Fruit fly (Drosophila melanogaster) whole organism, adult: ENCODE measurements around the gene pie.

ENCODE experiments used
- CG11617 ChIP-seq: fragments of 200-800 bp; sonication (Bioruptor generic); optimal IDR thresholded peaks from 2 replicates; lab custom pipeline; 2017; ENCODE audit warnings: mild to moderate bottlenecking, missing biosample characterization, missing genetic modification reagents, missing genetic modification characterization
- CG12768 ChIP-seq: fragments of 200-800 bp; sonication (Bioruptor generic); optimal IDR thresholded peaks from 2 replicates; lab custom pipeline; 2017; ENCODE audit warnings: missing biosample characterization, missing genetic modification characterization, mild to moderate bottlenecking, moderate library complexity, missing genetic modification reagents
- CG14711 ChIP-seq: fragments of 200-800 bp; sonication (Bioruptor generic); optimal IDR thresholded peaks from 2 replicates; lab custom pipeline; 2018; ENCODE audit warnings: missing biosample characterization, mild to moderate bottlenecking, missing genetic modification characterization, moderate library complexity
- CG1620 ChIP-seq: fragments of 200-800 bp; sonication (Bioruptor generic); optimal IDR thresholded peaks from 2 replicates; lab custom pipeline; 2016; ENCODE audit warnings: missing biosample characterization, missing genetic modification characterization
- CG33017 ChIP-seq: fragments of 200-800 bp; sonication (Bioruptor generic); optimal IDR thresholded peaks from 2 replicates; lab custom pipeline; 2018; ENCODE audit warnings: missing biosample characterization, mild to moderate bottlenecking, missing genetic modification characterization, moderate library complexity
- CG5204 ChIP-seq: fragments of 200-800 bp; sonication (Bioruptor generic); optimal IDR thresholded peaks from 2 replicates; lab custom pipeline; 2016; ENCODE audit warnings: missing biosample characterization, missing genetic modification characterization
- CG7045 ChIP-seq: fragments of 200-800 bp; sonication (Bioruptor generic); optimal IDR thresholded peaks from 2 replicates; lab custom pipeline; 2017; ENCODE audit warnings: missing biosample characterization, mild to moderate bottlenecking, missing genetic modification characterization
- CG7101 ChIP-seq: fragments of 200-800 bp; sonication (Bioruptor generic); optimal IDR thresholded peaks from 2 replicates; lab custom pipeline; 2018; ENCODE audit warnings: missing biosample characterization, mild to moderate bottlenecking, missing genetic modification characterization, moderate library complexity
- Clk ChIP-seq: fragments of 200-800 bp; sonication (Bioruptor generic); optimal IDR thresholded peaks from 2 replicates; lab custom pipeline; 2017; ENCODE audit warnings: missing biosample characterization, missing genetic modification characterization
- Crg-1 ChIP-seq: fragments of 200-800 bp; sonication (Bioruptor generic); optimal IDR thresholded peaks from 2 replicates; lab custom pipeline; 2016; ENCODE audit warnings: missing biosample characterization, missing genetic modification characterization
- Hr96 ChIP-seq: fragments of 200-800 bp; sonication (Bioruptor generic); optimal IDR thresholded peaks from 2 replicates; lab custom pipeline; 2016; ENCODE audit warnings: missing biosample characterization, missing genetic modification characterization
- Mnt ChIP-seq: fragments of 200-800 bp; sonication (Bioruptor generic); optimal IDR thresholded peaks from 2 replicates; lab custom pipeline; 2016; ENCODE audit warnings: missing biosample characterization, mild to moderate bottlenecking, missing genetic modification characterization
- bab1 ChIP-seq: fragments of 200-800 bp; sonication (Bioruptor generic); optimal IDR thresholded peaks from 3 replicates; lab custom pipeline; 2019; ENCODE audit warnings: missing biosample characterization, mild to moderate bottlenecking, missing genetic modification characterization, moderate library complexity
- cic ChIP-seq: fragments of 200-800 bp; sonication (Bioruptor generic); optimal IDR thresholded peaks from 2 replicates; lab custom pipeline; 2017; ENCODE audit warnings: missing biosample characterization, mild to moderate bottlenecking, missing genetic modification characterization, moderate library complexity
- cnc ChIP-seq, 2 experiments: fragments of >200 bp; optimal IDR thresholded peaks; 2 replicates each; lab custom pipeline; 2017
- kay ChIP-seq: fragments of 200-800 bp; sonication (Bioruptor generic); peaks from one replicate; lab custom pipeline; 2016; ENCODE audit warnings: missing biosample characterization, missing genetic modification characterization, borderline replicate concordance
- ovo ChIP-seq: fragments of 200-800 bp; sonication (Bioruptor generic); optimal IDR thresholded peaks from 2 replicates; lab custom pipeline; 2016; ENCODE audit warnings: missing biosample characterization, missing genetic modification characterization
- pad ChIP-seq: fragments of 200-800 bp; sonication (Bioruptor generic); optimal IDR thresholded peaks from 3 replicates; lab custom pipeline; 2017; ENCODE audit warnings: missing biosample characterization, missing genetic modification characterization, mild to moderate bottlenecking, moderate library complexity, missing genetic modification reagents
- tj ChIP-seq: fragments of 200-800 bp; sonication (Bioruptor generic); optimal IDR thresholded peaks from 3 replicates; lab custom pipeline; 2017; ENCODE audit warnings: missing biosample characterization, mild to moderate bottlenecking, missing genetic modification characterization, moderate library complexity
- toe ChIP-seq: fragments of 200-800 bp; sonication (Bioruptor generic); optimal IDR thresholded peaks from 2 replicates; lab custom pipeline; 2016; ENCODE audit warnings: missing biosample characterization, missing genetic modification characterization

Gene pie

DNA sequence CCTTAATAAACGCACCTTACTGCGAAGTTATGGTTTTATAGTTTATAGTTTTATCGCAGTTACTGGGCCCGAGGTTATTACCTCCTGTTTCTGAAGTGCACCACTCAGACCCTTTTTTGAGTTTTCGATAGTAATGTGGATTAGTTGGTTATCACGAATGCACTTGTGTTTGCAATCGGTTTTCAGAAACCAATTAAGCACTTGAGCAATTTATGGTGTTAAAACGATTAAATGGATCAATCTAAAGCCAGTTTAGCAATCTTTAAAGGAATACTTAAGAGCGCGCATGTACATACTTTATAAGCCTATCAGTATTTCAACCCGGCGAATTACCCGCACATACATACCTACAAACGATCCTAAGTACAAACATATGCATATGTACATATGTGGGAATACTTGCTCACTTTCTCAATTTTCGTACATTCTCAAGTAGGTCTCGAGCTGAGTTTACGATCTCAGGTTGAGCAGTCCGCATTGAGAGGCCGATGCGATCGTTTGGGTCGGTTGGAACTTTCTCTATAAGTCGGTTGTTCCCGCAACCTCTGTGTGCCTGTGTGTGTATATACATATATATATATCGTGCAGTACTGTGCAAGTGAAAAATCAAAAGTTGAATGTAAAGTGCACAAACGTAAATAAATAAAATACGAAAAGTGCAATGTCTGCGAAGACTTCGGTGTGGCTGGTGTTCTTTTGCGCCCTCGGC is 34.8 kb upstream of the pie start, which contains the start of the genes LManI and LManII:
LManI (minus strand) TSS at position 51 of the 709 bp plus-strand sequence.
LManII (plus strand) TSS at position 468 of the 709 bp plus-strand sequence.
- no peak for TF ChIP-seq pad
- TF ChIP-seq CG33017 (tag; lab: Kevin White, UChicago), result peak; percentile 9
- TF ChIP-seq CG7045, result no peak
- no peak for TF ChIP-seq toe
- TF ChIP-seq CG14711 (tag; lab: Kevin White, UChicago), result no peak
- peak; percentile 9 for TF ChIP-seq Mnt (GFP tag; lab: Kevin White, UChicago)
- TF ChIP-seq kay (GFP tag; lab: Kevin White, UChicago), result peak; percentile 70
- TF ChIP-seq tj, result peak; percentile 73
- no peak for TF ChIP-seq Clk (GFP tag; lab: Kevin White, UChicago)
- no peak for TF ChIP-seq Crg-1 (GFP tag; lab: Kevin White, UChicago)
- TF ChIP-seq cic (GFP tag; lab: Kevin White, UChicago), result peak; percentile 34
- TF ChIP-seq CG5204, result no peak
- TF ChIP-seq CG1620 (GFP tag; lab: Kevin White, UChicago), result no peak
- peak; percentile 12 for TF ChIP-seq CG12768
- TF ChIP-seq Hr96 (GFP tag; lab: Kevin White, UChicago), result no peak
- no peak for TF ChIP-seq ovo
- no peak for TF ChIP-seq CG7101
- no peak for TF ChIP-seq bab1 (GFP tag; lab: Kevin White, UChicago)
- no peak for TF ChIP-seq CG11617 (GFP tag; lab: Kevin White, UChicago)
- no peak for TF ChIP-seq cnc (optimal IDR thresholded peaks at IDR 0.05; lab: Kevin White, UChicago)

DNA sequence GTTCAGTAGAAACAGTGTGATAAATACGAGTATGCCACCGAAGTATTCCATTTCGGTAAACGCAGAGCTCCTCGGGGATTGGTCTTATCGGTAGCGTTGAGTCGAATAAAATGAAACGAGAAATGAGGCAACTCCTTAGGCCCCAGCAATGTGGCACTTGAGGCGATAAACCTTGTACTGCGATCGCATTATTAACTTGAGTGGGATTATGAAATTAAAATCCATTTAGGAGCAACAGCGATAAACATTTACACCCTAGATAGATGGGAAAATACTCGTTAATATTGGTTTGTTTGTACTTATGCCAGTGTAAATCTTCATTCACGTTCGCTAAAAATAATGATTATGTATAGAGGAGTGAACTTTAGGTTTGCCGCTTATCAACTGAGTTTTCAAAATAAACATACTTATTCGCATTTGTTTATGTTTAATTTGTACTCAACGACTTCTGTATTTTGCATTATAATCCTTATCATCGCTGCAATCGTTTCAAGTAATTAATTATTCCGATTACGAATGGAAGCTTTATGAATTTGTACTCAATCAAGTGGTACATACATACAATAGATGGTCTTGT is 33.5 kb upstream of the pie start:
- TF ChIP-seq CG5204, result no peak
- TF ChIP-seq kay (GFP tag; lab: Kevin White, UChicago), result no peak
- TF ChIP-seq CG11617 (GFP tag; lab: Kevin White, UChicago), result no peak
- TF ChIP-seq CG33017 (tag; lab: Kevin White, UChicago), result no peak
- no peak for TF ChIP-seq Mnt (GFP tag; lab: Kevin White, UChicago)
- no peak for TF ChIP-seq CG7101
- TF ChIP-seq cic (GFP tag; lab: Kevin White, UChicago), result peak; percentile 52

DNA sequence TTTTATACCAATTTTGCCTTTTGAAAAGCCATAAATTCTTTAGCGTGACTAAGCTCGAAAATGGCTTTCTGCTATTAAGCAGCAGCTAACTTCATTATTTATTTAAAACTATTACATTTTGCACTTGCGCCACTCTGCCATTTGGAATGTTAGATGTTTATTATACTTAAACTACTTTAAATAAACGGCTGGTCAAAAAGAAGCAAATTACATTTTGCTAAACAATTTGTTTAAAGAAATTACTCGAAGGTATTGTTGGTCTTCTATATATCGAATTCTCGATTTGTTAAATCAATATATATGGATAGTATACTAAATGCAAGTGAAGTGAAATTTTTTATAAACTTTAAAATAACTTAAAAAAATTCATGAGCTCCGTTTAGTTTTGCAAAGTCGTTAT is 29.7 kb upstream of the pie start, which contains the start of gene ppk10:
ppk10 (minus strand) TSS at position 101 of the 400 bp plus-strand sequence.
- TF ChIP-seq CG12768 (no peak), CG1620 (GFP tag; lab: Kevin White, UChicago) (no peak), tj (no peak), Clk (GFP tag; lab: Kevin White, UChicago) (no peak), CG5204 (no peak), CG11617 (GFP tag; lab: Kevin White, UChicago) (no peak), Hr96 (GFP tag; lab: Kevin White, UChicago) (no peak), pad (no peak), CG14711 (tag; lab: Kevin White, UChicago) (no peak), CG33017 (tag; lab: Kevin White, UChicago) (no peak), toe (no peak), Mnt (GFP tag; lab: Kevin White, UChicago) (no peak), kay (GFP tag; lab: Kevin White, UChicago) (no peak), cic (GFP tag; lab: Kevin White, UChicago) (no peak), ovo (no peak), CG7045 (no peak), cnc (optimal IDR thresholded peaks at IDR 0.05; lab: Kevin White, UChicago) (no peak), bab1 (GFP tag; lab: Kevin White, UChicago) (no peak)

DNA sequence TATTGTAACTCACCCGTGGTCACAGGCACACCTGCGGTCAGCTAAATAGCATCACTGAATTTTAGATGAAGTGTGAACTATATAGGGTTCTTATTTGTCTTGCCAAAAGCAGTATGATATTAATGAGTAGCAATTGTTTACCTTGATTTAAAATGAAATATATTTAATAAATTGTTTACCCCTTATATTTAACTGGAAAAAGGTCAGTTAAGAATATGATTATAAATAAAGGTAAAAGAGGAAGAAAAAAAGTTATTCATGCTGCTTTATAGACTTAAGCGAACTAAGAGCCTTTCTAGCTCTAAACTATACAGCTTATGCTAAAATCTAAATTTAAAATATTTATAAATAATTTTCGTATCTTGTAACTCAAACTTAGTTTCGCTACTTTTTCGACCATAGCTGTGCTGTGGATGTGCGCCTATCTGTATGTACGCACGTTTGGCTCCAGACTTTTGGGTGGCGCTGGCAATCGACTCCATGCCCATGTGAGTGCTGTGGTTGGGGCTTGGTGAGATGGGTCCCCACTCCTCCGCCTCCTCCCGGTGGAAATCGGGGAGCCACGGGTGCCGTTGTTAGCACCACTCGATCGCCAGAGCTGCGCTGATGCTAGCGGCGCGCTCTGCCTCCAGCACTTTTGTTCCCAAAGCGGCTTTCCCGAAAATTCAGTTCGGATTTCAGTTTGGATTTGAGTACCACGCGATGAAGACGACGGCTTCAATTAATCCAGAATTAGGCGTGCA is 19.6 kb upstream of the pie start, which contains the start of gene loh:
loh (plus strand) TSS at position 487 of the 743 bp plus-strand sequence.
- no peak for TF ChIP-seq CG12768
- TF ChIP-seq cnc (optimal IDR thresholded peaks at IDR 0.05; lab: Kevin White, UChicago), result no peak
- no peak for TF ChIP-seq ovo
- no peak for TF ChIP-seq Mnt (GFP tag; lab: Kevin White, UChicago)
- no peak for TF ChIP-seq toe
- no peak for TF ChIP-seq kay (GFP tag; lab: Kevin White, UChicago)
- TF ChIP-seq Crg-1 (GFP tag; lab: Kevin White, UChicago), result no peak
- TF ChIP-seq Clk (GFP tag; lab: Kevin White, UChicago), result no peak
- TF ChIP-seq tj, result no peak

DNA sequence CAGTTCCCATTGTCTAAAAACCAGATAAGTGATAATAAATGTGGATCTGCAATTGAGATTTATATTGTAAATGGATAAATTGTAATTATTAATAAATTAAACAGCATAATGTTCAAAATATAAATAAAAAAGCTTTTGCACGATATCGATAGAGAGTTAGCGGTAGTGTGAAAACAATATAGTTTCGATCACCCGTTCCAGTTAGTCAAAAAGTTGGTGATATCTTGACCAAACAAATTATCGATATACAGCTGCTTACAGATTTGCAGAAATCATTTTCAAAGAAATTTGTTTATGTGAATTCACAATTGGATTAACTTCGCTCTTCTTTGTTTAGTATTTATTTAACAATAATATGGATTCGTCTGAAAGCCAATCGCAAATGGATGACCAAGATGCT is 16.6 kb upstream of the pie start, which contains the start of gene Nse4:
Nse4 (plus strand) TSS at position 267 of the 400 bp plus-strand sequence.
- TF ChIP-seq bab1 (GFP tag; lab: Kevin White, UChicago) (no peak), CG7101 (no peak), CG1620 (GFP tag; lab: Kevin White, UChicago) (no peak), ovo (no peak), Crg-1 (GFP tag; lab: Kevin White, UChicago) (no peak), CG11617 (GFP tag; lab: Kevin White, UChicago) (no peak), cic (GFP tag; lab: Kevin White, UChicago) (no peak), CG33017 (tag; lab: Kevin White, UChicago) (no peak), kay (GFP tag; lab: Kevin White, UChicago) (no peak), CG5204 (no peak), cnc (optimal IDR thresholded peaks at IDR 0.05; lab: Kevin White, UChicago) (no peak), toe (no peak), Clk (GFP tag; lab: Kevin White, UChicago) (no peak), pad (no peak), CG14711 (tag; lab: Kevin White, UChicago) (no peak), CG12768 (no peak), Mnt (GFP tag; lab: Kevin White, UChicago) (no peak), CG7045 (no peak)
